Worm (Caenorhabditis elegans) whole organism, young adult: ENCODE measurements around the gene acr-24.

Experiments used
- B0261.1 ChIP-seq: sonication (generic microtip); optimal IDR thresholded peaks from 2 replicates; lab custom pipeline; 2016; ENCODE audit warnings: mild to moderate bottlenecking, missing genetic modification characterization, moderate library complexity, missing compliant biosample characterization
- B0336.3 ChIP-seq: fragments of 200-800 bp; sonication (Bioruptor generic); IDR thresholded peaks from 2 replicates; pipeline ENCODE4 v1.3.6; 2022; ENCODE audit warnings: missing genetic modification characterization, missing compliant biosample characterization
- C06A6.2 ChIP-seq: fragments of 200-800 bp; sonication (Bioruptor generic); conservative IDR thresholded peaks from 2 replicates; pipeline ENCODE4 v1.3.6; 2022; ENCODE audit warnings: missing genetic modification characterization, missing compliant biosample characterization
- F10E7.11 ChIP-seq: sonication (generic microtip); optimal IDR thresholded peaks from 2 replicates; lab custom pipeline; 2017; ENCODE audit warnings: mild to moderate bottlenecking, missing genetic modification characterization, moderate library complexity, missing compliant biosample characterization
- F49E8.2 ChIP-seq: sonication (generic microtip); optimal IDR thresholded peaks from 3 replicates; lab custom pipeline; 2017; ENCODE audit warnings: missing genetic modification characterization, mild to moderate bottlenecking, missing compliant biosample characterization, antibody characterized with exemption, moderate library complexity; ENCODE audit not compliant: insufficient read depth
- F52B5.7 ChIP-seq: sonication (generic microtip); optimal IDR thresholded peaks from 2 replicates; lab custom pipeline; 2016; ENCODE audit warnings: mild to moderate bottlenecking, missing genetic modification characterization, missing compliant biosample characterization
- F57A8.1 ChIP-seq: fragments of 200-800 bp; sonication (Bioruptor generic); optimal IDR thresholded peaks from 2 replicates; lab custom pipeline; 2018; ENCODE audit warnings: mild to moderate bottlenecking, missing genetic modification characterization, moderate library complexity, missing compliant biosample characterization
- F57C9.4 ChIP-seq: sonication (generic microtip); optimal IDR thresholded peaks from 2 replicates; lab custom pipeline; 2017; ENCODE audit warnings: mild to moderate bottlenecking, missing genetic modification characterization, missing compliant biosample characterization
- Y53G8AR.9 ChIP-seq: fragments of 200-800 bp; sonication (Bioruptor generic); conservative IDR thresholded peaks from 2 replicates; pipeline ENCODE4 v1.3.6; 2022; ENCODE audit warnings: missing genetic modification reagents, missing genetic modification characterization, missing compliant biosample characterization
- Y56A3A.18 ChIP-seq: fragments of 200-800 bp; sonication (Bioruptor generic); IDR thresholded peaks from 2 replicates; pipeline ENCODE4 v1.3.6; 2022; ENCODE audit warnings: missing genetic modification reagents, missing genetic modification characterization, missing compliant biosample characterization
- Y67H2A.10 ChIP-seq: fragments of 200-800 bp; sonication (Bioruptor generic); conservative IDR thresholded peaks from 2 replicates; pipeline ENCODE4 v1.3.6; 2022; ENCODE audit warnings: missing genetic modification reagents, missing genetic modification characterization, missing compliant biosample characterization
- Y79H2A.3 ChIP-seq: fragments of 200-800 bp; sonication (Bioruptor generic); conservative IDR thresholded peaks from 2 replicates; pipeline ENCODE4 v1.3.6; 2022; ENCODE audit warnings: missing genetic modification reagents, missing genetic modification characterization, missing compliant biosample characterization
- Y95B8A.8 ChIP-seq: fragments of 200-800 bp; sonication (Bioruptor generic); IDR thresholded peaks from 2 replicates; pipeline ENCODE4 v1.3.6; 2022; ENCODE audit warnings: missing genetic modification reagents, missing genetic modification characterization, missing compliant biosample characterization
- akir-1 ChIP-seq: fragments of 200-800 bp; sonication (Bioruptor generic); optimal IDR thresholded peaks from 2 replicates; lab custom pipeline; 2018; ENCODE audit warnings: mild to moderate bottlenecking, missing genetic modification characterization, moderate library complexity, missing compliant biosample characterization
- ama-1 ChIP-seq, 3 experiments: fragments of 150-350 bp in 1 of 3; sonication (generic microtip) in 2 of 3; optimal IDR thresholded peaks; 2 replicates each; lab custom pipeline; 2014 to 2018; ENCODE audit warnings: missing biosample characterization in 2 of 3, missing genetic modification characterization in 2 of 3, missing genetic modification reagents in 2 of 3
- aptf-2 ChIP-seq: fragments of 200-800 bp; sonication (Bioruptor generic); conservative IDR thresholded peaks from 2 replicates; pipeline ENCODE4 v1.3.6; 2022; ENCODE audit warnings: missing genetic modification reagents, missing genetic modification characterization, missing compliant biosample characterization
- athp-1 ChIP-seq: sonication (generic microtip); optimal IDR thresholded peaks from 2 replicates; lab custom pipeline; 2017; ENCODE audit warnings: mild to moderate bottlenecking, missing genetic modification characterization, missing compliant biosample characterization
- attf-5 ChIP-seq: fragments of 200-800 bp; sonication (Bioruptor generic); optimal IDR thresholded peaks from 2 replicates; lab custom pipeline; 2018; ENCODE audit warnings: mild to moderate bottlenecking, missing genetic modification characterization, missing compliant biosample characterization
- attf-6 ChIP-seq: fragments of 200-800 bp; sonication (Bioruptor generic); IDR thresholded peaks from 2 replicates; pipeline ENCODE4 v1.3.6; 2022; ENCODE audit warnings: missing genetic modification reagents, missing genetic modification characterization, missing compliant biosample characterization
- ceh-100 ChIP-seq: fragments of 200-800 bp; sonication (Bioruptor generic); IDR thresholded peaks from 2 replicates; pipeline ENCODE4 v1.3.6; 2022; ENCODE audit warnings: missing genetic modification reagents, missing genetic modification characterization, missing compliant biosample characterization
- ekl-4 ChIP-seq: fragments of 200-800 bp; sonication (Bioruptor generic); IDR thresholded peaks from 2 replicates; pipeline ENCODE4 v1.3.6; 2022; ENCODE audit warnings: missing genetic modification reagents, missing genetic modification characterization, missing compliant biosample characterization
- ets-4 ChIP-seq: fragments of 200-800 bp; sonication (Bioruptor generic); optimal IDR thresholded peaks from 2 replicates; lab custom pipeline; 2018; ENCODE audit warnings: mild to moderate bottlenecking, missing genetic modification characterization, missing compliant biosample characterization
- hlh-12 ChIP-seq: sonication (generic microtip); optimal IDR thresholded peaks from 2 replicates; lab custom pipeline; 2016; ENCODE audit warnings: missing genetic modification characterization, missing compliant biosample characterization
- hsf-1 ChIP-seq: fragments of 200-800 bp; sonication (Bioruptor generic); IDR thresholded peaks from 2 replicates; pipeline ENCODE4 v1.3.6; 2022; ENCODE audit warnings: missing genetic modification reagents, missing genetic modification characterization, missing compliant biosample characterization
- lag-1 ChIP-seq: fragments of 200-800 bp; sonication (Bioruptor generic); IDR thresholded peaks from 2 replicates; pipeline ENCODE4 v1.3.6; 2022; ENCODE audit warnings: missing genetic modification reagents, missing genetic modification characterization, missing compliant biosample characterization
- lin-26 ChIP-seq: fragments of 200-800 bp; sonication (Bioruptor generic); IDR thresholded peaks from 2 replicates; pipeline ENCODE4 v1.3.6; 2022; ENCODE audit warnings: missing genetic modification reagents, missing genetic modification characterization, missing compliant biosample characterization
- lin-40 ChIP-seq: sonication (generic microtip); optimal IDR thresholded peaks from 2 replicates; lab custom pipeline; 2016; ENCODE audit warnings: missing genetic modification characterization, mild to moderate bottlenecking, missing compliant biosample characterization, missing genotype, missing genetic modification reagents
- madf-10 ChIP-seq: sonication (generic microtip); optimal IDR thresholded peaks from 2 replicates; lab custom pipeline; 2016; ENCODE audit warnings: mild to moderate bottlenecking, missing genetic modification characterization, missing compliant biosample characterization
- madf-3 ChIP-seq: fragments of 200-800 bp; sonication (Bioruptor generic); IDR thresholded peaks from 2 replicates; pipeline ENCODE4 v1.3.6; 2022; ENCODE audit warnings: missing genetic modification reagents, missing genetic modification characterization, missing compliant biosample characterization
- madf-6 ChIP-seq: fragments of 200-800 bp; sonication (Bioruptor generic); IDR thresholded peaks from 2 replicates; pipeline ENCODE4 v1.3.6; 2022; ENCODE audit warnings: missing genetic modification reagents, missing genetic modification characterization, missing compliant biosample characterization
- mel-28 ChIP-seq: sonication (generic microtip); optimal IDR thresholded peaks from 2 replicates; lab custom pipeline; 2016; ENCODE audit warnings: borderline replicate concordance, mild to moderate bottlenecking, missing genetic modification characterization, missing compliant biosample characterization
- nfyb-1 ChIP-seq: fragments of 200-800 bp; sonication (Bioruptor generic); IDR thresholded peaks from 2 replicates; pipeline ENCODE4 v1.3.6; 2022; ENCODE audit warnings: missing genetic modification reagents, missing genetic modification characterization, missing compliant biosample characterization
- nhr-179 ChIP-seq: sonication (generic microtip); optimal IDR thresholded peaks from 2 replicates; lab custom pipeline; 2016; ENCODE audit warnings: mild to moderate bottlenecking, missing genetic modification characterization, missing compliant biosample characterization
- nhr-80 ChIP-seq: sonication (generic microtip); optimal IDR thresholded peaks from 2 replicates; lab custom pipeline; 2016; ENCODE audit warnings: missing genetic modification characterization, missing compliant biosample characterization
- rec-8 ChIP-seq, 2 experiments: sonication (generic microtip); optimal IDR thresholded peaks; 2 replicates each; lab custom pipeline; 2016; ENCODE audit warnings: mild to moderate bottlenecking in 2 of 2, missing genetic modification characterization in 2 of 2, missing genetic modification reagents in 2 of 2, missing genotype in 2 of 2, missing biosample characterization in 1 of 2, missing compliant biosample characterization in 1 of 2, moderate library complexity in 1 of 2
- repo-1 ChIP-seq: sonication (generic microtip); optimal IDR thresholded peaks from 2 replicates; lab custom pipeline; 2017; ENCODE audit warnings: mild to moderate bottlenecking, missing genetic modification characterization, missing compliant biosample characterization
- sdz-38 ChIP-seq: sonication (generic microtip); optimal IDR thresholded peaks from 2 replicates; lab custom pipeline; 2016; ENCODE audit warnings: missing genotype, missing genetic modification characterization, missing compliant biosample characterization
- sea-2 ChIP-seq: fragments of 200-800 bp; sonication (Bioruptor generic); IDR thresholded peaks from 2 replicates; pipeline ENCODE4 v1.3.6; 2022; ENCODE audit warnings: missing genetic modification characterization, missing compliant biosample characterization
- snpc-3.4 ChIP-seq: sonication (generic microtip); optimal IDR thresholded peaks from 2 replicates; lab custom pipeline; 2017; ENCODE audit warnings: missing genetic modification characterization, mild to moderate bottlenecking, missing compliant biosample characterization, antibody characterized with exemption, moderate library complexity, missing genotype, missing genetic modification reagents
- somi-1 ChIP-seq: fragments of 200-800 bp; sonication (Bioruptor generic); optimal IDR thresholded peaks from 2 replicates; lab custom pipeline; 2018; ENCODE audit warnings: mild to moderate bottlenecking, missing genetic modification characterization, missing compliant biosample characterization
- sptf-2 ChIP-seq: fragments of 200-800 bp; sonication (Bioruptor generic); optimal IDR thresholded peaks from 2 replicates; lab custom pipeline; 2018; ENCODE audit warnings: mild to moderate bottlenecking, missing genetic modification characterization, missing compliant biosample characterization
- tbx-9 ChIP-seq: sonication (generic microtip); optimal IDR thresholded peaks from 2 replicates; lab custom pipeline; 2016; ENCODE audit warnings: borderline replicate concordance, missing genetic modification characterization, inconsistent platforms, missing compliant biosample characterization
- tlf-1 ChIP-seq: fragments of 200-800 bp; sonication (Bioruptor generic); optimal IDR thresholded peaks from 2 replicates; lab custom pipeline; 2018; ENCODE audit warnings: mild to moderate bottlenecking, missing genetic modification characterization, missing compliant biosample characterization
- xnd-1 ChIP-seq: sonication (generic microtip); optimal IDR thresholded peaks from 2 replicates; lab custom pipeline; 2016; ENCODE audit warnings: missing genotype, missing genetic modification reagents, missing genetic modification characterization, missing compliant biosample characterization
- zim-3 ChIP-seq: sonication (generic microtip); optimal IDR thresholded peaks from 2 replicates; lab custom pipeline; 2017; ENCODE audit warnings: mild to moderate bottlenecking, missing genetic modification characterization, moderate library complexity, missing compliant biosample characterization
- ztf-25 ChIP-seq: fragments of 200-800 bp; sonication (Bioruptor generic); IDR thresholded peaks from 2 replicates; pipeline ENCODE4 v1.3.6; 2022; ENCODE audit warnings: missing genetic modification reagents, missing genetic modification characterization, missing compliant biosample characterization
- ztf-28 ChIP-seq: fragments of 200-800 bp; sonication (Bioruptor generic); IDR thresholded peaks from 2 replicates; pipeline ENCODE4 v1.3.6; 2022; ENCODE audit warnings: missing genetic modification reagents, missing genetic modification characterization, missing compliant biosample characterization
- ztf-3 ChIP-seq: fragments of 200-800 bp; sonication (Bioruptor generic); optimal IDR thresholded peaks from 2 replicates; lab custom pipeline; 2018; ENCODE audit warnings: mild to moderate bottlenecking, missing genetic modification characterization, missing compliant biosample characterization
- ztf-6 ChIP-seq: fragments of 200-800 bp; sonication (Bioruptor generic); IDR thresholded peaks from 2 replicates; pipeline ENCODE4 v1.3.6; 2022; ENCODE audit warnings: missing genetic modification reagents, missing genetic modification characterization, missing compliant biosample characterization

acr-24 gene

ce11 chrIV:15471430-15471829, 25.9 kb upstream of the acr-24 start, which contains the start of gene ntl-11 (continued):
- peak; percentile 77; the same call in 1 of the 2 replicates for TF ChIP-seq Y67H2A.10
- TF ChIP-seq B0336.3: peak; percentile 97
- peak; percentile 99 for TF ChIP-seq attf-5
- peak; percentile 99 for TF ChIP-seq attf-6 (GFP tag; lab: Robert Waterston, UW)
- peak; percentile 98 for TF ChIP-seq lin-40 (tag; lab: Kevin White, UChicago)
- no peak for TF ChIP-seq sptf-2 (GFP tag; lab: Kevin White, UChicago)
- peak; percentile 32 for TF ChIP-seq B0261.1 (tag; lab: Kevin White, UChicago)
- TF ChIP-seq somi-1 (GFP tag; lab: Kevin White, UChicago): peak; percentile 81
- TF ChIP-seq lag-1 (GFP tag; lab: Robert Waterston, UW): 0 out of 2 replicates have a peak, but pooled peaks have one; percentile 25
- TF ChIP-seq F57C9.4 (tag; lab: Kevin White, UChicago): no peak
- peak; percentile 86 for TF ChIP-seq ceh-100 (GFP tag; lab: Robert Waterston, UW)
- peak; percentile 93 for TF ChIP-seq madf-3 (GFP tag; lab: Robert Waterston, UW)
- no peak for TF ChIP-seq F52B5.7 (tag; lab: Kevin White, UChicago)
- peak; percentile 97 for TF ChIP-seq nfyb-1 (GFP tag; lab: Robert Waterston, UW)
- TF ChIP-seq ztf-3 (GFP tag; lab: Kevin White, UChicago): peak; percentile 1
- TF ChIP-seq F10E7.11 (tag; lab: Kevin White, UChicago): no peak
- peak; percentile 94 for TF ChIP-seq athp-1 (tag; lab: Kevin White, UChicago)
- TF ChIP-seq hsf-1 (GFP tag; lab: Robert Waterston, UW): peak; percentile 89
- TF ChIP-seq Y79H2A.3 (GFP tag; lab: Robert Waterston, UW): 0 out of 2 replicates have a peak, but pooled peaks have one; percentile 43
- TF ChIP-seq ama-1 (optimal IDR thresholded peaks at IDR 0.05; lab: Kevin White, UChicago): no peak
- TF ChIP-seq ama-1 (GFP tag; optimal IDR thresholded peaks at IDR 0.05; lab: Kevin White, UChicago): no peak
- TF ChIP-seq aptf-2 (GFP tag; lab: Robert Waterston, UW): no peak
- TF ChIP-seq mel-28 (tag; lab: Kevin White, UChicago): peak; percentile 17
- peak; percentile 94 for TF ChIP-seq C06A6.2 (GFP tag; lab: Robert Waterston, UW)
- TF ChIP-seq lin-26: no peak
- peak; percentile 95 for TF ChIP-seq snpc-3.4 (tag; lab: Kevin White, UChicago)
- TF ChIP-seq akir-1 (GFP tag; lab: Kevin White, UChicago): no peak
- no peak for TF ChIP-seq nhr-179
- TF ChIP-seq ekl-4 (GFP tag; lab: Robert Waterston, UW): peak; percentile 96
- TF ChIP-seq sdz-38: no peak
- no peak for TF ChIP-seq sea-2 (GFP tag; lab: Robert Waterston, UW)
- peak; percentile 99 for TF ChIP-seq Y53G8AR.9 (GFP tag; lab: Robert Waterston, UW)
- no peak for TF ChIP-seq tbx-9
- TF ChIP-seq Y56A3A.18 (GFP tag; lab: Robert Waterston, UW): peak; percentile 82
- TF ChIP-seq ztf-28: peak; percentile 90
- no peak for TF ChIP-seq hlh-12
- TF ChIP-seq F57A8.1 (GFP tag; lab: Kevin White, UChicago): no peak
- peak; percentile 92 for TF ChIP-seq F49E8.2 (tag; lab: Kevin White, UChicago)
- TF ChIP-seq repo-1 (tag; lab: Kevin White, UChicago): peak; percentile 92
- TF ChIP-seq tlf-1 (GFP tag; lab: Kevin White, UChicago): peak; percentile 96
- peak; percentile 60 for TF ChIP-seq xnd-1 (tag; lab: Kevin White, UChicago)
- TF ChIP-seq madf-10 (tag; lab: Kevin White, UChicago): peak; percentile 79
- TF ChIP-seq madf-6 (GFP tag; lab: Robert Waterston, UW): peak; percentile 87
- TF ChIP-seq rec-8 (tag; optimal IDR thresholded peaks at IDR 0.05; lab: Kevin White, UChicago): no peak
- TF ChIP-seq nhr-80 (tag; lab: Kevin White, UChicago): peak; percentile 63
- no peak for TF ChIP-seq ets-4 (GFP tag; lab: Kevin White, UChicago)
- no peak for TF ChIP-seq zim-3 (tag; lab: Kevin White, UChicago)
- TF ChIP-seq Y95B8A.8: peak; percentile 95
- peak; percentile 58; the same call in 1 of the 2 replicates for TF ChIP-seq ztf-6
- TF ChIP-seq ztf-25 (GFP tag; lab: Robert Waterston, UW): no peak
